Fruit fly (Drosophila melanogaster): ENCODE measurements around the gene Cox17.

DNA sequence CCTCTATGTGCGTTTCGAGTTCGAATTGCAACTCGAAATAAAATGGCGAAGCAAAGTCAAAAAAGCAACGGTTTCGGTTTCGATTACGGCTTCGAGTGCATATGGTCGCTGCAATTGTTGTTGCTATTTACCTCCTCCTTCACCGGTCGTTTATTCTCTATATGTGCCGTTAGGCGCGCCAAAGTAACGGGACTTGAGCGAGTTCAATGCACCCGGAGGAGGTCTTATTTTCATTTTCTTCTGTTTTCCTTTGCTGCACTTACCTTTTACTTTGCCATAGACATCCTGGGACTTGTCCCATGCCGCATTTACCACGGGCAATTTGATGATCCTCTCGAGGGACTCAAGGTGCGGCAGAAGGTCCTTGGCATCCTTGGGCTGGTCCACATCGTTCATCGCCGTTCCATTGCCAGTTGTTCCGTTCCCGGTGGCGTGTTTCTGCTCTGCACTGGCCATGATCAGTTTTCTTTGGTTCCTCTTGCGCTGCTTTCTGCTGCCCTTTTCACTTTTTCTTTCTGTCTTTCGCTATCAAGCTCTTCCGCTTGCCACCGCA, 8.9 kb downstream of the Cox17 start:
- TF ChIP-seq sens (GFP tag) (no peak), CG15073 (GFP tag; optimal IDR thresholded peaks at IDR 0.05) (no peak), E2f2 (GFP tag; IDR thresholded peaks at IDR 0.05) (no peak), Bdp1 (GFP tag; optimal IDR thresholded peaks at IDR 0.05) (no peak), dysf (GFP tag; IDR thresholded peaks at IDR 0.05) (no peak), gcm (GFP tag; optimal IDR thresholded peaks at IDR 0.05) (no peak)

All from whole organism, embryonic.